Worm (Caenorhabditis elegans): Measurements from ENCODE around the gene C38D4.7.

C38D4.7 gene

ce11 chrIII:4796536-4796935 lies 14.6 kb downstream of the C38D4.7 start, which contains the start of gene tag-325:
tag-325 (plus strand) TSS chrIII:4796836.
- TF ChIP-seq ceh-79 (tag; optimal IDR thresholded peaks at IDR 0.05) (no peak), snpc-3.4 (tag; optimal IDR thresholded peaks at IDR 0.05) (no peak), C17E4.6 (GFP tag; IDR thresholded peaks at IDR 0.05) (no peak), akir-1 (GFP tag; optimal IDR thresholded peaks at IDR 0.05) (no peak), let-607 (tag; optimal IDR thresholded peaks at IDR 0.05) (no peak), gei-17 (GFP tag; optimal IDR thresholded peaks at IDR 0.05) (no peak), lir-1 (GFP tag; conservative IDR thresholded peaks at IDR 0.05) (no peak), zfh-2 (GFP tag; conservative IDR thresholded peaks at IDR 0.05) (no peak), cebp-1 (GFP tag; IDR thresholded peaks at IDR 0.05) (no peak), cebp-1 (tag; optimal IDR thresholded peaks at IDR 0.05) (peak; percentile 60)

ce11 chrIII:4796039-4796438 lies 15.1 kb downstream of the C38D4.7 start:
- TF ChIP-seq let-526 (GFP tag; IDR thresholded peaks at IDR 0.05) (0 out of 2 replicates have a peak, but pooled peaks have one; percentile 36), somi-1 (GFP tag; optimal IDR thresholded peaks at IDR 0.05) (peak; percentile 73), nhr-80 (tag; optimal IDR thresholded peaks at IDR 0.05) (peak; percentile 69), lin-26 (GFP tag; IDR thresholded peaks at IDR 0.05) (0 out of 2 replicates have a peak, but pooled peaks have one; percentile 8), snpc-4 (GFP tag; optimal IDR thresholded peaks at IDR 0.05) (no peak), snpc-4 (tag; optimal IDR thresholded peaks at IDR 0.05) (peak; percentile 13 to 62 (median 54)), ceh-58 (GFP tag; IDR thresholded peaks at IDR 0.05) (no peak), let-607 (tag; optimal IDR thresholded peaks at IDR 0.05) (peak in 1 of 2 experiments; percentile 17), ztf-18 (tag; optimal IDR thresholded peaks at IDR 0.05) (peak; percentile 56), tbp1 (GFP tag; optimal IDR thresholded peaks at IDR 0.05) (peak; percentile 48), cebp-1 (GFP tag; IDR thresholded peaks at IDR 0.05) (peak; percentile 54; the same call in 1 of the 2 replicates), cebp-1 (tag; optimal IDR thresholded peaks at IDR 0.05) (peak; percentile 89), ZK185.1 (tag; optimal IDR thresholded peaks at IDR 0.05; ENCODE audit: poor library complexity, severe bottlenecking) (peak; percentile 47), ets-4 (GFP tag; optimal IDR thresholded peaks at IDR 0.05) (peak; percentile 22), F23B12.7 (tag; optimal IDR thresholded peaks at IDR 0.05; ENCODE audit: insufficient read depth) (peak; percentile 15), tlf-1 (GFP tag; optimal IDR thresholded peaks at IDR 0.05) (peak; percentile 19), aptf-3 (GFP tag; IDR thresholded peaks at IDR 0.05) (no peak), snpc-1.1 (tag; optimal IDR thresholded peaks at IDR 0.05; ENCODE audit: insufficient read depth) (peak; percentile 30), K11D2.4 (GFP tag; IDR thresholded peaks at IDR 0.05) (peak; percentile 20; the same call in 1 of the 2 replicates), ztf-28 (GFP tag; IDR thresholded peaks at IDR 0.05) (no peak), ekl-4 (GFP tag; IDR thresholded peaks at IDR 0.05) (0 out of 2 replicates have a peak, but pooled peaks have one; percentile 15), madf-6 (GFP tag; IDR thresholded peaks at IDR 0.05) (no peak), attf-5 (GFP tag; optimal IDR thresholded peaks at IDR 0.05) (peak; percentile 92), B0336.3 (GFP tag; IDR thresholded peaks at IDR 0.05) (no peak), rcor-1 (GFP tag; IDR thresholded peaks at IDR 0.05) (peak; percentile 59; the same call in 1 of the 2 replicates), T26A5.8 (tag; optimal IDR thresholded peaks at IDR 0.05) (no peak), ceh-100 (GFP tag; IDR thresholded peaks at IDR 0.05) (no peak), C06A6.2 (GFP tag; conservative IDR thresholded peaks at IDR 0.05) (no peak), lin-35 (GFP tag; optimal IDR thresholded peaks at IDR 0.05) (peak in 1 of 3 experiments; percentile 42), lin-54 (GFP tag; optimal IDR thresholded peaks at IDR 0.05) (peak; percentile 56), repo-1 (tag; optimal IDR thresholded peaks at IDR 0.05) (peak; percentile 18), hsf-1 (GFP tag; IDR thresholded peaks at IDR 0.05) (peak; percentile 46; the same call in 1 of the 2 replicates), Y53G8AR.9 (GFP tag; conservative IDR thresholded peaks at IDR 0.05) (0 out of 2 replicates have a peak, but pooled peaks have one; percentile 51), B0261.1 (tag; optimal IDR thresholded peaks at IDR 0.05) (no peak), mcd-1 (GFP tag; IDR thresholded peaks at IDR 0.05) (peak; percentile 59), ztf-26 (tag; optimal IDR thresholded peaks at IDR 0.05) (peak; percentile 15), lin-40 (tag; optimal IDR thresholded peaks at IDR 0.05) (peak; percentile 23), pbrm-1 (GFP tag; IDR thresholded peaks at IDR 0.05) (peak; percentile 62; the same call in 1 of the 2 replicates), F39B2.1 (GFP tag; IDR thresholded peaks at IDR 0.05) (no peak)
